Fruit fly (Drosophila melanogaster) whole organism, prepupa: ENCODE measurements around the gene CG16781.

ENCODE experiments used
- CG11762 ChIP-seq: fragments of 200-800 bp; sonication (Bioruptor generic); optimal IDR thresholded peaks from 3 replicates; lab custom pipeline; 2016; ENCODE audit warnings: missing biosample characterization, missing genetic modification characterization; ENCODE audit not compliant: insufficient read depth
- CG32006 ChIP-seq: fragments of 200-800 bp; sonication (Bioruptor generic); optimal IDR thresholded peaks from 3 replicates; lab custom pipeline; 2017; ENCODE audit warnings: missing biosample characterization, mild to moderate bottlenecking, missing genetic modification characterization
- CG8319 ChIP-seq: fragments of 200-800 bp; sonication (Bioruptor generic); optimal IDR thresholded peaks from 3 replicates; lab custom pipeline; 2016; ENCODE audit warnings: missing biosample characterization, missing genetic modification characterization
- Eip93F ChIP-seq: fragments of 200-800 bp; sonication (Bioruptor generic); optimal IDR thresholded peaks from 2 replicates; lab custom pipeline; 2016; ENCODE audit warnings: missing biosample characterization, mild to moderate bottlenecking, missing genetic modification characterization
- Lpt ChIP-seq: fragments of 200-800 bp; sonication (Bioruptor generic); optimal IDR thresholded peaks from 3 replicates; lab custom pipeline; 2016; ENCODE audit warnings: missing biosample characterization, missing genetic modification characterization
- lz ChIP-seq: fragments of 200-800 bp; sonication (Bioruptor generic); optimal IDR thresholded peaks from 3 replicates; lab custom pipeline; 2016; ENCODE audit warnings: missing biosample characterization, missing genetic modification characterization

dm6 chrX:3423199-3423768 lies 40.6 kb downstream of the CG16781 start:
- TF ChIP-seq CG32006 (GFP tag; lab: Kevin White, UChicago) (peak; percentile 85), lz (GFP tag; lab: Kevin White, UChicago) (no peak), Eip93F (GFP tag; lab: Kevin White, UChicago) (no peak), Lpt (GFP tag; lab: Kevin White, UChicago) (peak; percentile 80), CG11762 (peak; percentile 7), CG8319 (no peak)
